ENCODE assay signal across 2 fruit fly cellular contexts in genomic region chr3L:1227303-1227797, dm6.
TF ChIP-seq lines count a peak whose summit lies in the region.

Gene LysS (plus strand): TSS chr3L:1227747.

- TF ChIP-seq CTCF in whole organism, embryonic (GFP tag; optimal IDR thresholded peaks at IDR 0.05; lab: Kevin White, UChicago): no peak

TF ChIP-seq in whole organism, embryonic, 481 proteins besides CTCF, POLR2A, EP300 and RAD21:
- TF ChIP-seq H2.0 (GFP tag; IDR thresholded peaks at IDR 0.05; lab: Robert Waterston, UW) (no peak), CG18011 (GFP tag; optimal IDR thresholded peaks at IDR 0.05; lab: Kevin White, UChicago) (peak; percentile 3), CG2199 (GFP tag; IDR thresholded peaks at IDR 0.05; lab: Robert Waterston, UW) (0 out of 3 replicates have a peak, but pooled peaks have one; percentile 36), CG17829 (tag; optimal IDR thresholded peaks at IDR 0.05; lab: Kevin White, UChicago) (no peak), exex (tag; optimal IDR thresholded peaks at IDR 0.05; lab: Kevin White, UChicago) (peak; percentile 58), grn (GFP tag; optimal IDR thresholded peaks at IDR 0.05; lab: Kevin White, UChicago) (peak; percentile 23)

TF ChIP-seq in whole organism, wandering third instar larva, 38 proteins besides CTCF, POLR2A, EP300 and RAD21:
- TF ChIP-seq Rel (GFP tag; optimal IDR thresholded peaks at IDR 0.05; lab: Kevin White, UChicago) (no peak), Rel (tag; optimal IDR thresholded peaks at IDR 0.05; lab: Kevin White, UChicago) (peak; percentile 91), psq (GFP tag; optimal IDR thresholded peaks at IDR 0.05; lab: Kevin White, UChicago) (no peak)
